Worm (Caenorhabditis elegans) whole organism, midembryonic: Measurements from ENCODE around the gene mrpl-21.

ENCODE experiments used
- cog-1 ChIP-seq: sonication (generic microtip); optimal IDR thresholded peaks from 2 replicates; lab custom pipeline; 2016; ENCODE audit warnings: missing genetic modification characterization, missing compliant biosample characterization
- flt-1 ChIP-seq: fragments of 200-800 bp; sonication (Bioruptor generic); IDR thresholded peaks from 2 replicates; pipeline ENCODE4 v1.3.6; 2022; ENCODE audit warnings: missing genetic modification characterization, missing compliant biosample characterization
- klf-2 ChIP-seq: fragments of 200-800 bp; sonication (Bioruptor generic); conservative IDR thresholded peaks from 2 replicates; pipeline ENCODE4 v1.3.6; 2022; ENCODE audit warnings: missing genetic modification reagents, missing genetic modification characterization, missing compliant biosample characterization
- ref-1 ChIP-seq: fragments of 200-800 bp; sonication (Bioruptor generic); conservative IDR thresholded peaks from 2 replicates; pipeline ENCODE4 v1.3.6; 2022; ENCODE audit warnings: missing genetic modification reagents, missing genetic modification characterization, missing compliant biosample characterization

ce11 chrIII:4204964-4205363 is 38.4 kb downstream of the mrpl-21 start:
- TF ChIP-seq klf-2 (GFP tag; lab: Robert Waterston, UW) (no peak), cog-1 (tag; lab: Kevin White, UChicago) (no peak), flt-1 (GFP tag; lab: Robert Waterston, UW) (no peak), ref-1 (GFP tag; lab: Robert Waterston, UW) (no peak)
